Fruit fly (Drosophila melanogaster) Kc167 (cell line): ENCODE results near the gene CG32081.

Experiments
- Myc ChIP-seq: fragments of >200 bp; optimal IDR thresholded peaks from 2 replicates; lab custom pipeline; 2017; ENCODE audit warnings: missing external identifiers
- Sin3A ChIP-seq: fragments of >200 bp; optimal IDR thresholded peaks from 2 replicates; lab custom pipeline; 2018; ENCODE audit warnings: missing external identifiers
- h ChIP-seq: fragments of >200 bp; optimal IDR thresholded peaks from 3 replicates; lab custom pipeline; 2018; ENCODE audit warnings: missing external identifiers
- insv ChIP-seq: fragments of >200 bp; optimal IDR thresholded peaks from 3 replicates; lab custom pipeline; 2018; ENCODE audit warnings: missing external identifiers
- psq ChIP-seq: fragments of >200 bp; optimal IDR thresholded peaks from 2 replicates; lab custom pipeline; 2017; ENCODE audit warnings: missing external identifiers
- ttk ChIP-seq: sonication (Bioruptor generic); optimal IDR thresholded peaks from 2 replicates; lab custom pipeline; 2017; ENCODE audit warnings: missing external identifiers

The CG32081 gene

dm6 chr3L:11027279-11027678 is at the start of gene CG32081:
Gene CG32081, plus strand, starts transcription at chr3L:11027579.
- TF ChIP-seq h (lab: Kevin White, UChicago) (no peak), ttk (lab: Kevin White, UChicago) (no peak), insv (no peak), psq (no peak), Myc (lab: Kevin White, UChicago) (no peak), Sin3A (lab: Kevin White, UChicago) (no peak)

- TF ChIP-seq Myc (lab: Kevin White, UChicago) (no peak), psq (no peak), h (lab: Kevin White, UChicago) (no peak), insv (no peak), ttk (lab: Kevin White, UChicago) (no peak), Sin3A (lab: Kevin White, UChicago) (no peak)
These were observed 42.8 kb upstream of the CG32081 start for dm6 chr3L:10984557-10984956.

DNA sequence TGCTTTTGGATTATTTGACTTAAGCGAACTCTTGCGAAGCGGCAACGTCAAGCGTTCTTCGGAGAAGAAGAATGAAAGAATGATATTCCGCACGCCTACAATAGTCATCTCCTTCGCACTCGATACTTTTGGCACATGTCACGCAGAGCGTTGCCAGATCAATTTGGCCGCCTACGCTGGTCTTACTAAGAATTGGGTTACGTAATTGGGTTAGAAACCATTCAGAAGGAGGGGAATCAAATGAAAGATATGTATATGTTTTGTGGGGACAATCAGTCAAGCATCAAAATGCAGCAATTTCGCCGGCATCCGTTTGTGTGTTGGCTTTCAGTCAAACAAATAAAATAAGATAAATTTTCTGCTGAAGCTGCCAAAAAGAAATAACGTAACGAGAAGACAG is 41.8 kb upstream of the CG32081 start:
- TF ChIP-seq h (lab: Kevin White, UChicago) (no peak), insv (no peak), psq (no peak), ttk (lab: Kevin White, UChicago) (no peak), Myc (lab: Kevin White, UChicago) (no peak), Sin3A (lab: Kevin White, UChicago) (no peak)

DNA sequence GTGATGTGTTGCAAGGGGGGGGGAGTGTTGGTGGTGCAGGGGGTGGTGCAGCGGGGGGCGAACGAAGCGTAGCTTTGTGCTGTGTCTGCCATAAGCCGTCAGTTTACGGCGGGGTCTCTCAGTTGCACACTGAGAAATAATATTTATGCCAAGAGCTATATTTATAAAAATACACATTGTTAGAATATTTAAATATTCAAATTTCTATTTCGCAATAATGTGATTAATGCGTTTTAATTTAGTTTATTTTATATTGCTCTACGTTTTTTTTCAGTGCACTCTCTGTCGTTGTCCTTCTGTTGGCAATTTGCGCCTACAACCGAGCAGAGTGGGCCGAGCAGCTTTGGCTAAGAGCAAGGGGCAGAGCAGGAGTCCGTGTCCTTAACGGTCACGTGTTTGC is 40.8 kb upstream of the CG32081 start:
- TF ChIP-seq Myc (lab: Kevin White, UChicago) = no peak
- TF ChIP-seq Sin3A (lab: Kevin White, UChicago) = no peak
- no peak for TF ChIP-seq ttk (lab: Kevin White, UChicago)
- TF ChIP-seq psq = no peak
- no peak for TF ChIP-seq insv
- TF ChIP-seq h (lab: Kevin White, UChicago) = no peak

dm6 chr3L:10988559-10988958 is 38.8 kb upstream of the CG32081 start:
- no peak for TF ChIP-seq ttk (lab: Kevin White, UChicago)
- TF ChIP-seq Sin3A (lab: Kevin White, UChicago) = no peak
- no peak for TF ChIP-seq insv
- TF ChIP-seq h (lab: Kevin White, UChicago) = no peak
- no peak for TF ChIP-seq Myc (lab: Kevin White, UChicago)
- no peak for TF ChIP-seq psq

DNA sequence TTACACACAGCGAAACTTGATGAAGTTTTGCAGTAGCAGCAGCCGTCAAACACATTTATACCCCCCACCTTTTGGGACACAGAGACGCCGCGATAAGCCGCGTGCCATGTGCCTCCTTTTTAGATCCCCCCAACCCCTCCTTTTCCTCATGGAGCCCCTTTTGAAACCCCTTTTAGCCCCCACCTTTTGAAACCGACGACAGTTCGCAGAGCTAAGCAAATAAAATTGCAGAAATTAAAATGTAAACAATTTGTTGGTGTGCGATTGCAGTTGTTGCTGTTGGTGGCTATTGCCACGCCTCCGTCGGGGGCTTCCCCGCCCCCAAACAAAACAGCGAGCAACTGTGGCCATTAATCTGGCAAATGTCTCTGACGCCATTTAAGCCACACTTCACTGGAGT is 38.1 kb upstream of the CG32081 start:
- no peak for TF ChIP-seq ttk (lab: Kevin White, UChicago)
- TF ChIP-seq Sin3A (lab: Kevin White, UChicago) = no peak
- TF ChIP-seq psq = no peak
- TF ChIP-seq Myc (lab: Kevin White, UChicago) = no peak

- TF ChIP-seq insv (no peak), ttk (lab: Kevin White, UChicago) (no peak), Myc (lab: Kevin White, UChicago) (no peak), psq (no peak)
These were observed 37.5 kb upstream of the CG32081 start for dm6 chr3L:10989873-10990272.

dm6 chr3L:10991242-10992021 is 35.9 kb upstream of the CG32081 start:
- TF ChIP-seq insv = no peak

DNA sequence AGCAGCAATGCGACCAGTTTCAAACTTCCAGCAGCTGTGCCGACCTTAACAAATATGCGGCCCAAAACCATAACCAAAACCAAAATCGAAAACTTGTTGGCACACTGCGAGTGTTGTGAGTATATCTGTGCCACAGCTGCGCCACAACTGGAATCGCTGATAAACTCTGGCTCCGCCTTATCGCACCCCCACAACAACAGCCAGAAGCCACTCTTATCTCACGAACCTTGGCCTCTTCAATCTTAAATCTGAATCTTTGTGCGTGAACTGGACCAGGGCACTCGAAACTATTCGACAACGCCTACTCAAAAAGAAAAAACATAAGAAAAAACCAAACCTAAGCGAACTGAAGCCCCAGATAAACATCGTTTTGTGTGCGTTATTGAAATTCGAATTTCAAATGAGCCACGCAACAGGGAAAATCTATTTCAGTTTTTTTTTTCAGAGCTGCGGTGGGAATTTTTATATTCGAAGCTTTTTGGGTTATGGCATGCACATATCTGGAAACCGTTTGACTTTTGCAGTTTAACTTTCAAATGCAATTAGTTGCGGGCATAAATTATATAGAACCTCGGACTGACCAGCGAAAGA is 30.0 kb upstream of the CG32081 start:
- TF ChIP-seq Sin3A (lab: Kevin White, UChicago) = no peak

DNA sequence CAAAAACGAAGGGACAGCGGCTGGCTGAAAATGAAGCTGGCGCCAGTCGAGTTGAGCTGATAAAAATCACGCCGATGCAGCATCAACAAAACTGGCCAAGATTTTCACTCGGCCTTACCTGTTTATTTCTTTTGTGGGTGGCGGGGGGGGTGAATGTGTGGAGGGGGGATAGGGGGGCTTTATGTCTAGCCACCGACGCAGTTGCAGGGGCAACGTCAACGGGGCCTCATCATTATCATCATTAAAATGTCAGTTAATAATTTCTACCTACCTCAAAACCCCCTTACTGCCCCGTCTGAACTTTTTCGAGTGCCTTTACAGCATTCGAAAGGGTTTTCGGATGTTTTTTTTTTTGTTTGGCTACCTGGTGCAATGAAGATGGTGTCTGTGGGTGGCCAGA is 27.8 kb upstream of the CG32081 start:
- no peak for TF ChIP-seq insv
- TF ChIP-seq Myc (lab: Kevin White, UChicago) = no peak
- TF ChIP-seq psq = no peak
- no peak for TF ChIP-seq Sin3A (lab: Kevin White, UChicago)

dm6 chr3L:11001719-11002118 is 25.7 kb upstream of the CG32081 start:
- TF ChIP-seq ttk (lab: Kevin White, UChicago) = no peak
- no peak for TF ChIP-seq Sin3A (lab: Kevin White, UChicago)
- no peak for TF ChIP-seq psq
- TF ChIP-seq h (lab: Kevin White, UChicago) = no peak
- TF ChIP-seq insv = no peak
- no peak for TF ChIP-seq Myc (lab: Kevin White, UChicago)

DNA sequence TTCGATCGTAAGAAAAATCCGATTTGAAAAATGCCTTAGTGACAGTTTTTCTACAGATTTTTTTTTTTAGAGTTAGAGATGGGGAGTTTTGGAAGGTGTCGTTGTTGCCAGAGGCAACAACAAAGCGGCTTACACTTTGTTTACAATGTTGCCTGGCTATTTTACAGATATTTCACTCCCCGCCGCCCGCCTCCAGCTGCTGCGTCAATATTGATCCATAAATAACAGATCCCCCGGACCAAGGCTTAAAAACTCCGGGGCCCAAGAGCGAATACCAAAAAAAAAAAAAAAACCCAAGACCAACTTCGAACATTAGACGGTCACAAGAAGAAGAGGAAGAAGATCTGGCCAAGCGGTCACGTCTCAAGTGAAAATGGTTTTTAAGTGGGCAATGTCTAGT is 24.5 kb upstream of the CG32081 start:
- TF ChIP-seq ttk (lab: Kevin White, UChicago) (no peak), Sin3A (lab: Kevin White, UChicago) (no peak), psq (no peak), insv (no peak), Myc (lab: Kevin White, UChicago) (no peak)

DNA sequence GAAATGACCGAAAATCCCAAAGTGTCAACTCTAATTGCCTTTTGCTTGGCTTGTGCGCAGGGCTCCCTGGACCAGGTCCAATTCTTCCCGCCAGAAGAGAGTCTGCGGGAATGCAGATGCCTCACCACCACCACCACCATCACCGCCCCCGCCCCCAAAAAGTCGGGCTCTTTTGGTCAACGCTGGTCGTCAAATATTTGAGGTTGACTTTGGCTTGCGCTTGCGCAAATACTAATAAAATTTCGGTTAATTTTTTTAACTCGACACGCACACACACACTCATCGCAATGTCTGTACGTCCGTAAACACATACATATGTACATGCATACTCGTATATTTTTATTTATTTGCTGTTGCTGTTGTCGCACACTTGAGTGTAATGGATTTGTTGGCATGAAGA is 23.4 kb upstream of the CG32081 start:
- TF ChIP-seq Sin3A (lab: Kevin White, UChicago) (no peak), Myc (lab: Kevin White, UChicago) (no peak), insv (no peak), h (lab: Kevin White, UChicago) (no peak), psq (no peak), ttk (lab: Kevin White, UChicago) (no peak)
